Fruit fly (Drosophila melanogaster) whole organism, wandering third instar larva: Measurements from ENCODE around the gene eEF1gamma.

ENCODE experiments used
- Abd-B ChIP-seq: fragments of >200 bp; optimal IDR thresholded peaks from 2 replicates; lab custom pipeline; 2017; ENCODE audit warnings: missing biosample characterization, missing genetic modification characterization
- CG32264 ChIP-seq: fragments of 200-800 bp; sonication (Bioruptor generic); optimal IDR thresholded peaks from 2 replicates; lab custom pipeline; 2016; ENCODE audit warnings: missing biosample characterization, missing genetic modification characterization
- CG9705 ChIP-seq: fragments of 200-800 bp; sonication (Bioruptor generic); optimal IDR thresholded peaks from 2 replicates; lab custom pipeline; 2018; ENCODE audit warnings: missing biosample characterization, mild to moderate bottlenecking, missing genetic modification characterization
- CrebA ChIP-seq: fragments of 200-800 bp; sonication (Bioruptor generic); optimal IDR thresholded peaks from 2 replicates; lab custom pipeline; 2016; ENCODE audit warnings: missing biosample characterization, mild to moderate bottlenecking, missing genetic modification characterization, borderline replicate concordance
- Dfd ChIP-seq: fragments of >200 bp; optimal IDR thresholded peaks from 2 replicates; lab custom pipeline; 2017; ENCODE audit warnings: missing biosample characterization, missing genetic modification characterization
- Dif ChIP-seq: fragments of 200-275, 200-300 bp; sonication (Bioruptor generic); optimal IDR thresholded peaks from 2 replicates; lab custom pipeline; 2018; ENCODE audit warnings: missing biosample characterization, missing genetic modification characterization; ENCODE audit not compliant: partially characterized antibody
- GATAd ChIP-seq: sonication (Bioruptor generic); optimal IDR thresholded peaks from 2 replicates; lab custom pipeline; 2016; ENCODE audit warnings: missing biosample characterization, missing genetic modification characterization
- HLH106 ChIP-seq: fragments of 200-800 bp; optimal IDR thresholded peaks from 3 replicates; lab custom pipeline; 2019; ENCODE audit warnings: missing biosample characterization, mild to moderate bottlenecking, missing genetic modification characterization, moderate library complexity
- Hnf4 ChIP-seq: fragments of 200-800 bp; sonication (Bioruptor generic); optimal IDR thresholded peaks from 2 replicates; lab custom pipeline; 2016; ENCODE audit warnings: missing biosample characterization, mild to moderate bottlenecking, missing genetic modification characterization
- Hr78 ChIP-seq: fragments of >200 bp; optimal IDR thresholded peaks from 2 replicates; lab custom pipeline; 2017; ENCODE audit warnings: missing biosample characterization, missing genetic modification characterization
- Hr83 ChIP-seq: fragments of 200-300 bp; sonication (Bioruptor generic); optimal IDR thresholded peaks from 2 replicates; lab custom pipeline; 2016; ENCODE audit warnings: missing biosample characterization, mild to moderate bottlenecking, missing genetic modification characterization, moderate library complexity; ENCODE audit not compliant: poor library complexity, severe bottlenecking
- Jra ChIP-seq: sonication (Bioruptor generic); optimal IDR thresholded peaks from 2 replicates; lab custom pipeline; 2016; ENCODE audit warnings: missing biosample characterization, missing genetic modification characterization
- Mio ChIP-seq: sonication (Bioruptor generic); optimal IDR thresholded peaks from 2 replicates; lab custom pipeline; 2016; ENCODE audit warnings: missing biosample characterization, missing genetic modification characterization
- Myc ChIP-seq: fragments of >200 bp; optimal IDR thresholded peaks from 2 replicates; lab custom pipeline; 2017
- N ChIP-seq: fragments of >200 bp; optimal IDR thresholded peaks from 2 replicates; lab custom pipeline; 2018; ENCODE audit warnings: missing biosample characterization, missing external identifiers, missing genetic modification characterization
- OdsH ChIP-seq: fragments of 200-800 bp; sonication (Bioruptor generic); optimal IDR thresholded peaks from 2 replicates; lab custom pipeline; 2016; ENCODE audit warnings: missing biosample characterization, mild to moderate bottlenecking, missing genetic modification characterization
- Rel ChIP-seq, 2 experiments: fragments of 200-800 bp; sonication (Bioruptor generic) in 1 of 2; optimal IDR thresholded peaks; 2 replicates in 1 of 2; 3 replicates in 1 of 2; lab custom pipeline; 2016 to 2019; ENCODE audit warnings: mild to moderate bottlenecking in 2 of 2, missing biosample characterization in 2 of 2, missing genetic modification characterization in 2 of 2, moderate library complexity in 1 of 2
- Sp1 ChIP-seq: fragments of 200-800 bp; sonication (Bioruptor generic); optimal IDR thresholded peaks from 3 replicates; lab custom pipeline; 2019; ENCODE audit warnings: missing biosample characterization, mild to moderate bottlenecking, missing genetic modification characterization, moderate library complexity
- Vsx2 ChIP-seq: fragments of 200-300, 225-300 bp; sonication (Bioruptor generic); optimal IDR thresholded peaks from 2 replicates; lab custom pipeline; 2018; ENCODE audit warnings: missing biosample characterization, missing genetic modification characterization; ENCODE audit not compliant: partially characterized antibody
- br ChIP-seq: fragments of 200-800 bp; sonication (Bioruptor generic); optimal IDR thresholded peaks from 2 replicates; lab custom pipeline; 2016; ENCODE audit warnings: missing biosample characterization, missing genetic modification characterization
- brk ChIP-seq: fragments of 200-800 bp; sonication (Bioruptor generic); optimal IDR thresholded peaks from 2 replicates; lab custom pipeline; 2016; ENCODE audit warnings: missing biosample characterization, mild to moderate bottlenecking, missing genetic modification characterization
- dl ChIP-seq, 2 experiments: fragments of 175-275, 200-275 bp in 1 of 2; fragments of 200-275 bp in 1 of 2; sonication (Bioruptor generic); optimal IDR thresholded peaks; lab custom pipeline; 2018; ENCODE audit warnings: mild to moderate bottlenecking in 2 of 2, missing biosample characterization in 2 of 2, missing genetic modification characterization in 2 of 2, moderate library complexity in 2 of 2; ENCODE audit not compliant: partially characterized antibody in 2 of 2, insufficient read depth in 1 of 2
- dmrt93B ChIP-seq: fragments of 200-800 bp; sonication (Bioruptor generic); optimal IDR thresholded peaks from 2 replicates; lab custom pipeline; 2018; ENCODE audit warnings: missing biosample characterization, mild to moderate bottlenecking, missing genetic modification characterization
- dsf ChIP-seq: sonication (Bioruptor generic); optimal IDR thresholded peaks from 2 replicates; lab custom pipeline; 2016; ENCODE audit warnings: missing biosample characterization, missing genetic modification characterization, borderline replicate concordance
- ey ChIP-seq: fragments of 200-800 bp; sonication (Bioruptor generic); optimal IDR thresholded peaks from 2 replicates; lab custom pipeline; 2016; ENCODE audit warnings: missing biosample characterization, missing genetic modification characterization
- foxo ChIP-seq, 2 experiments: fragments of 200-800 bp; sonication (Bioruptor generic); optimal IDR thresholded peaks; 2 replicates in 1 of 2; 3 replicates in 1 of 2; lab custom pipeline; 2016 to 2017; ENCODE audit warnings: missing biosample characterization in 2 of 2, missing genetic modification characterization in 2 of 2
- fru ChIP-seq: fragments of 200-800 bp; sonication (Bioruptor generic); optimal IDR thresholded peaks from 3 replicates; lab custom pipeline; 2016; ENCODE audit warnings: missing biosample characterization, mild to moderate bottlenecking, missing genetic modification characterization
- h ChIP-seq: fragments of 200-800 bp; sonication (Bioruptor generic); optimal IDR thresholded peaks from 3 replicates; lab custom pipeline; 2016; ENCODE audit warnings: missing biosample characterization, mild to moderate bottlenecking, missing genetic modification characterization
- jim ChIP-seq: fragments of 175-275, 200-325 bp; sonication (Bioruptor generic); optimal IDR thresholded peaks from 2 replicates; lab custom pipeline; 2016; ENCODE audit warnings: missing biosample characterization, mild to moderate bottlenecking, missing genetic modification characterization
- lola ChIP-seq: fragments of >200 bp; optimal IDR thresholded peaks from 2 replicates; lab custom pipeline; 2017; ENCODE audit warnings: missing biosample characterization, missing genetic modification characterization
- pan ChIP-seq: fragments of >200 bp; optimal IDR thresholded peaks from 2 replicates; lab custom pipeline; 2017
- psq ChIP-seq: fragments of 200-800 bp; sonication (Bioruptor generic); optimal IDR thresholded peaks from 3 replicates; lab custom pipeline; 2017; ENCODE audit warnings: missing biosample characterization, mild to moderate bottlenecking, missing genetic modification characterization, moderate library complexity
- rgr ChIP-seq: fragments of 200-800 bp; sonication (Bioruptor generic); optimal IDR thresholded peaks from 3 replicates; lab custom pipeline; 2016; ENCODE audit warnings: missing biosample characterization, mild to moderate bottlenecking, missing genetic modification characterization
- sage ChIP-seq: fragments of 200-800 bp; sonication (Bioruptor generic); optimal IDR thresholded peaks from 2 replicates; lab custom pipeline; 2016; ENCODE audit warnings: missing biosample characterization, mild to moderate bottlenecking, missing genetic modification characterization
- sv ChIP-seq: fragments of 200-800 bp; sonication (Bioruptor generic); optimal IDR thresholded peaks from 3 replicates; lab custom pipeline; 2016; ENCODE audit warnings: missing biosample characterization, missing genetic modification characterization
- tai ChIP-seq: sonication (Bioruptor generic); optimal IDR thresholded peaks from 2 replicates; lab custom pipeline; 2016; ENCODE audit warnings: missing biosample characterization, missing genetic modification characterization
- usp ChIP-seq: fragments of >200 bp; optimal IDR thresholded peaks from 2 replicates; lab custom pipeline; 2017; ENCODE audit warnings: missing biosample characterization, missing genetic modification characterization
- woc ChIP-seq: sonication (Bioruptor generic); optimal IDR thresholded peaks from 2 replicates; lab custom pipeline; 2016; ENCODE audit warnings: missing biosample characterization, mild to moderate bottlenecking, missing genetic modification characterization

eEF1gamma gene

dm6 chr3R:29210091-29210490 lies 9.9 kb upstream of the eEF1gamma start:
- TF ChIP-seq rgr (GFP tag; lab: Kevin White, UChicago) (no peak), Dfd (peak; percentile 76)

- TF ChIP-seq rgr (GFP tag; lab: Kevin White, UChicago) (no peak), Jra (GFP tag; lab: Kevin White, UChicago) (peak; percentile 5), Myc (no peak), psq (GFP tag; lab: Kevin White, UChicago) (peak; percentile 74), foxo (GFP tag; optimal IDR thresholded peaks at IDR 0.05; lab: Kevin White, UChicago) (peak; percentile 4 to 16), h (GFP tag; lab: Kevin White, UChicago) (peak; percentile 29), br (GFP tag; lab: Kevin White, UChicago) (peak; percentile 36), Vsx2 (GFP tag; lab: Kevin White, UChicago) (peak; percentile 38), usp (GFP tag; lab: Kevin White, UChicago) (no peak), HLH106 (tag; lab: Kevin White, UChicago) (peak; percentile 17), lola (GFP tag; lab: Kevin White, UChicago) (no peak), brk (GFP tag; lab: Kevin White, UChicago) (peak; percentile 9), CG32264 (GFP tag; lab: Kevin White, UChicago) (no peak), dl (GFP tag; optimal IDR thresholded peaks at IDR 0.05; lab: Kevin White, UChicago; ENCODE audit: insufficient read depth in 1 of 2, partially characterized antibody in 2 of 2) (no peak), CG9705 (GFP tag; lab: Kevin White, UChicago) (no peak), dmrt93B (peak; percentile 6), Dif (peak; percentile 59), Hnf4 (GFP tag; lab: Kevin White, UChicago) (no peak), dsf (GFP tag; lab: Kevin White, UChicago) (no peak), Dfd (no peak), sv (no peak), Mio (GFP tag; lab: Kevin White, UChicago) (no peak), CrebA (no peak), jim (GFP tag; lab: Kevin White, UChicago) (peak; percentile 77), Abd-B (GFP tag; lab: Kevin White, UChicago) (no peak), ey (GFP tag; lab: Kevin White, UChicago) (peak; percentile 49), tai (GFP tag; lab: Kevin White, UChicago) (no peak), GATAd (GFP tag; lab: Kevin White, UChicago) (no peak), sage (peak; percentile 5), Sp1 (GFP tag; lab: Kevin White, UChicago) (peak; percentile 53), pan (lab: Kevin White, UChicago) (no peak), OdsH (GFP tag; lab: Kevin White, UChicago) (no peak), N (GFP tag; lab: Kevin White, UChicago) (no peak), Hr78 (GFP tag; lab: Kevin White, UChicago) (no peak), woc (GFP tag; lab: Kevin White, UChicago) (peak; percentile 21), Hr83 (GFP tag; lab: Kevin White, UChicago) (peak; percentile 43), fru (peak; percentile 30), Rel (GFP tag; optimal IDR thresholded peaks at IDR 0.05; lab: Kevin White, UChicago) (peak; percentile 91), Rel (tag; optimal IDR thresholded peaks at IDR 0.05; lab: Kevin White, UChicago) (peak; percentile 93)
Observed at dm6 chr3R:29210542-29211393, 9.2 kb upstream of the eEF1gamma start.
